Worm (Caenorhabditis elegans): ENCODE measurements around the gene R08E3.3.

Gene R08E3.3

DNA sequence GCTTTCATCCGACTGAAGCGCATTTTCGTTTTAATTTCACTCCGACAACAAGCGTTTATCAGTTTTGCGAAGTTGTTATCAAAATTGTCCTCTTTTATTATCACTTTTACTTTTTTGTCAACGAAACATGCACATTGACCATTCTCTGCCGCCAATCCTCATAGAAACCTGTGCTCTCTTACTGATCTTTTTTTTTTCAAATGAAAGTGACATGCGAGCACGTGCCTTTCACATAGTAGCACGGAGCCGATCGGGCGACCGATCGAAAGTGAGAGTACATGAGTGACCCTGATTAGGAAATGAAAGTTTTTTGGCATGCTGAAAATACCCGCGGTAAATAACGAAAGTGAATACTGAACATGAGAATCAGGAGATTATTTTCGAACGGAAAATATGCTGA lies 24.3 kb upstream of the R08E3.3 start (continued):
- no peak for TF ChIP-seq sptf-2 (GFP tag; optimal IDR thresholded peaks at IDR 0.05)
- peak; percentile 41 for TF ChIP-seq tbp1 (GFP tag; optimal IDR thresholded peaks at IDR 0.05)
- TF ChIP-seq nfyb-1 (GFP tag; IDR thresholded peaks at IDR 0.05), result peak; percentile 65; the same call in 1 of the 2 replicates
- peak; percentile 5 for TF ChIP-seq lin-40 (tag; optimal IDR thresholded peaks at IDR 0.05)
- 0 out of 2 replicates have a peak, but pooled peaks have one; percentile 28 for TF ChIP-seq egl-44 (GFP tag; IDR thresholded peaks at IDR 0.05)
- peak; percentile 96 for TF ChIP-seq nhr-80 (tag; optimal IDR thresholded peaks at IDR 0.05)

ce11 chrX:4795329-4795728 lies 23.1 kb upstream of the R08E3.3 start:
- peak; percentile 53 for TF ChIP-seq ets-4 (GFP tag; optimal IDR thresholded peaks at IDR 0.05)
- no peak for TF ChIP-seq egrh-3 (GFP tag; IDR thresholded peaks at IDR 0.05)
- TF ChIP-seq akir-1 (GFP tag; optimal IDR thresholded peaks at IDR 0.05), result no peak
- TF ChIP-seq hrde-1 (tag; optimal IDR thresholded peaks at IDR 0.05; ENCODE audit: borderline replicate concordance), result no peak
- TF ChIP-seq pha-4 (tag; optimal IDR thresholded peaks at IDR 0.05), result peak; percentile 18
- peak; percentile 37 for TF ChIP-seq unc-62 (GFP tag; optimal IDR thresholded peaks at IDR 0.05)
- peak; percentile 51 for TF ChIP-seq tlf-1 (GFP tag; optimal IDR thresholded peaks at IDR 0.05)
- TF ChIP-seq lin-40 (tag; optimal IDR thresholded peaks at IDR 0.05), result peak; percentile 36
- peak; percentile 90 for TF ChIP-seq nhr-80 (tag; optimal IDR thresholded peaks at IDR 0.05)

- TF ChIP-seq F52B5.7 (tag; optimal IDR thresholded peaks at IDR 0.05) (no peak), snpc-1.3 (tag; optimal IDR thresholded peaks at IDR 0.05; ENCODE audit: insufficient read depth) (no peak), B0261.1 (tag; optimal IDR thresholded peaks at IDR 0.05) (no peak), Y67H2A.10 (GFP tag; conservative IDR thresholded peaks at IDR 0.05) (no peak), madf-3 (GFP tag; IDR thresholded peaks at IDR 0.05) (no peak), attf-6 (GFP tag; IDR thresholded peaks at IDR 0.05) (no peak), die-1 (tag; optimal IDR thresholded peaks at IDR 0.05) (no peak), ztf-18 (tag; optimal IDR thresholded peaks at IDR 0.05) (no peak), let-607 (tag; optimal IDR thresholded peaks at IDR 0.05) (no peak), snpc-4 (GFP tag; optimal IDR thresholded peaks at IDR 0.05) (no peak), snpc-4 (tag; optimal IDR thresholded peaks at IDR 0.05) (no peak), pbrm-1 (GFP tag; IDR thresholded peaks at IDR 0.05) (no peak), xnd-1 (tag; optimal IDR thresholded peaks at IDR 0.05) (no peak), D2030.7 (GFP tag; IDR thresholded peaks at IDR 0.05) (no peak), ceh-91 (GFP tag; IDR thresholded peaks at IDR 0.05) (no peak), rec-8 (tag; optimal IDR thresholded peaks at IDR 0.05) (no peak), ekl-4 (GFP tag; IDR thresholded peaks at IDR 0.05) (no peak), C17E4.6 (GFP tag; IDR thresholded peaks at IDR 0.05) (no peak), zfh-2 (GFP tag; conservative IDR thresholded peaks at IDR 0.05) (no peak), atf-7 (tag; optimal IDR thresholded peaks at IDR 0.05) (no peak), ztf-25 (GFP tag; IDR thresholded peaks at IDR 0.05) (no peak)
Observed at ce11 chrX:4800078-4800621, 18.2 kb upstream of the R08E3.3 start, which contains the start of gene mig-13. TSS of gene mig-13 (minus strand) at chrX:4800128.

- TF ChIP-seq ama-1 (optimal IDR thresholded peaks at IDR 0.05), result no peak
- no peak for TF ChIP-seq ama-1 (GFP tag; optimal IDR thresholded peaks at IDR 0.05)
- TF ChIP-seq let-526 (GFP tag; IDR thresholded peaks at IDR 0.05), result no peak
- peak; percentile 52 for TF ChIP-seq nhr-80 (tag; optimal IDR thresholded peaks at IDR 0.05)
Observed at ce11 chrX:4800892-4801291, 17.5 kb upstream of the R08E3.3 start.

Data from whole organism, young adult.